Worm (Caenorhabditis elegans): ENCODE results near the gene frpr-10.

DNA sequence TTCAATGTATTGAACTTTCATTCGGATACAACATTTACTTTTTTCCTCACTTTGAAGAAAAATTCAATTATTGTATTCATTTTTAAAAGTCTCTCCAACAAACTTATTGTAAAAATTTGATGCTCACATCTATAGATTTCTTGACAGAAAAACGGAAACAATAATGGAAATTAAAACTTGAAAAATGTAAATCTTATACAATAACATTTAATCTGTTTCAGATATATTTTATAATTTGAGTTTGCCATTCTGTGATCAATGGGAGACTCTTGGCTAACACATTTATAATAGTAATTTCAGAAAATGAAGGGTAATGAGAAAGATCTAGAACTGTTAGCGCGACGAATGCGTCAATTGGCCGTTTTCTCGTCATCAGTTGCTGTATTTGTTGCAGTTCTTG lies 30.8 kb downstream of the frpr-10 start, which contains the start of gene col-115:
- TF ChIP-seq pha-4 (GFP tag; IDR thresholded peaks at IDR 0.05) = no peak
- TF ChIP-seq pha-4 (tag; optimal IDR thresholded peaks at IDR 0.05) = no peak
- no peak for TF ChIP-seq pqm-1 (tag; optimal IDR thresholded peaks at IDR 0.05)
- TF ChIP-seq nhr-11 (tag; optimal IDR thresholded peaks at IDR 0.05) = no peak
- no peak for TF ChIP-seq R02D3.7 (tag; optimal IDR thresholded peaks at IDR 0.05)

Data from whole organism, L4 larva.